Fruit fly (Drosophila melanogaster): ENCODE data around the gene Phf5a.

Phf5a gene

dm6 chr2L:6490783-6491249, at the start of gene Phf5a, which contains the start of gene CG31638:
TSS of gene Phf5a (minus strand) at chr2L:6490843.
TSS of gene CG31638 (plus strand) at chr2L:6491061.
- TF ChIP-seq CG8159 (tag; optimal IDR thresholded peaks at IDR 0.05) = peak; percentile 92
- peak; percentile 94 for TF ChIP-seq rn (GFP tag; IDR thresholded peaks at IDR 0.05)
- peak; percentile 95 for TF ChIP-seq Ets98B (GFP tag; IDR thresholded peaks at IDR 0.05)
- TF ChIP-seq Pif1A (GFP tag; optimal IDR thresholded peaks at IDR 0.05) = no peak
- peak; percentile 94 for TF ChIP-seq CG15710 (tag; optimal IDR thresholded peaks at IDR 0.05)
- peak; percentile 96 for TF ChIP-seq CG32121 (GFP tag; IDR thresholded peaks at IDR 0.05)
- TF ChIP-seq CG4496 (GFP tag; IDR thresholded peaks at IDR 0.05) = peak; percentile 94
- peak; percentile 73 for TF ChIP-seq gl (tag; optimal IDR thresholded peaks at IDR 0.05)
- peak; percentile 71 for TF ChIP-seq CG34367 (tag; optimal IDR thresholded peaks at IDR 0.05)
- no peak for TF ChIP-seq CG14655 (GFP tag; optimal IDR thresholded peaks at IDR 0.05)
- no peak for TF ChIP-seq Pif1B (GFP tag; optimal IDR thresholded peaks at IDR 0.05)
- TF ChIP-seq CG10348 (GFP tag; IDR thresholded peaks at IDR 0.05) = no peak
- no peak for TF ChIP-seq CG12605 (GFP tag; IDR thresholded peaks at IDR 0.05)
- TF ChIP-seq D1 (tag; optimal IDR thresholded peaks at IDR 0.05) = no peak
- peak; percentile 93 for TF ChIP-seq fd96Ca (GFP tag; IDR thresholded peaks at IDR 0.05)
- peak; percentile 84 for TF ChIP-seq Snoo (tag; optimal IDR thresholded peaks at IDR 0.05)
- TF ChIP-seq CG9948 (tag; optimal IDR thresholded peaks at IDR 0.05) = peak; percentile 93
- peak; percentile 85 for TF ChIP-seq CG8301 (tag; optimal IDR thresholded peaks at IDR 0.05)
- TF ChIP-seq CG17806 (tag; optimal IDR thresholded peaks at IDR 0.05) = peak; percentile 95
- TF ChIP-seq EcR (GFP tag; optimal IDR thresholded peaks at IDR 0.05) = peak; percentile 16
- no peak for TF ChIP-seq CG13204 (GFP tag; optimal IDR thresholded peaks at IDR 0.05)

- no peak for TF ChIP-seq CG10348 (GFP tag; IDR thresholded peaks at IDR 0.05)
These were observed 49.2 kb upstream of the Phf5a start for dm6 chr2L:6539623-6540381.

dm6 chr2L:6536044-6536581, 45.5 kb upstream of the Phf5a start:
- TF ChIP-seq CG32121 (GFP tag; IDR thresholded peaks at IDR 0.05) = no peak
- peak; percentile 3 for TF ChIP-seq EcR (GFP tag; optimal IDR thresholded peaks at IDR 0.05)
- TF ChIP-seq Snoo (tag; optimal IDR thresholded peaks at IDR 0.05) = no peak
- TF ChIP-seq CG8159 (tag; optimal IDR thresholded peaks at IDR 0.05) = no peak

dm6 chr2L:6534125-6534815, 43.6 kb upstream of the Phf5a start:
- no peak for TF ChIP-seq rn (GFP tag; IDR thresholded peaks at IDR 0.05)
- no peak for TF ChIP-seq Pif1A (GFP tag; optimal IDR thresholded peaks at IDR 0.05)
- TF ChIP-seq CG15710 (tag; optimal IDR thresholded peaks at IDR 0.05) = no peak
- TF ChIP-seq D1 (tag; optimal IDR thresholded peaks at IDR 0.05) = no peak
- TF ChIP-seq EcR (GFP tag; optimal IDR thresholded peaks at IDR 0.05) = no peak
- TF ChIP-seq Ets98B (GFP tag; IDR thresholded peaks at IDR 0.05) = no peak
- no peak for TF ChIP-seq CG12605 (GFP tag; IDR thresholded peaks at IDR 0.05)
- no peak for TF ChIP-seq Pif1B (GFP tag; optimal IDR thresholded peaks at IDR 0.05)
- no peak for TF ChIP-seq CG13204 (GFP tag; optimal IDR thresholded peaks at IDR 0.05)
- no peak for TF ChIP-seq CG8159 (tag; optimal IDR thresholded peaks at IDR 0.05)
- no peak for TF ChIP-seq CG17806 (tag; optimal IDR thresholded peaks at IDR 0.05)
- TF ChIP-seq CG9948 (tag; optimal IDR thresholded peaks at IDR 0.05) = no peak
- no peak for TF ChIP-seq CG8301 (tag; optimal IDR thresholded peaks at IDR 0.05)
- no peak for TF ChIP-seq CG4496 (GFP tag; IDR thresholded peaks at IDR 0.05)
- no peak for TF ChIP-seq CG32121 (GFP tag; IDR thresholded peaks at IDR 0.05)
- TF ChIP-seq CG34367 (tag; optimal IDR thresholded peaks at IDR 0.05) = no peak

dm6 chr2L:6533719-6534118, 43.1 kb upstream of the Phf5a start:
- TF ChIP-seq CG13204 (GFP tag; optimal IDR thresholded peaks at IDR 0.05) (peak; percentile 0), Snoo (tag; optimal IDR thresholded peaks at IDR 0.05) (no peak)

- TF ChIP-seq Pif1A (GFP tag; optimal IDR thresholded peaks at IDR 0.05) = no peak
- no peak for TF ChIP-seq CG17806 (tag; optimal IDR thresholded peaks at IDR 0.05)
- no peak for TF ChIP-seq EcR (GFP tag; optimal IDR thresholded peaks at IDR 0.05)
- TF ChIP-seq CG8159 (tag; optimal IDR thresholded peaks at IDR 0.05) = no peak
- TF ChIP-seq CG4496 (GFP tag; IDR thresholded peaks at IDR 0.05) = no peak
- no peak for TF ChIP-seq CG8301 (tag; optimal IDR thresholded peaks at IDR 0.05)
- TF ChIP-seq rn (GFP tag; IDR thresholded peaks at IDR 0.05) = no peak
- TF ChIP-seq CG13204 (GFP tag; optimal IDR thresholded peaks at IDR 0.05) = no peak
- no peak for TF ChIP-seq CG32121 (GFP tag; IDR thresholded peaks at IDR 0.05)
- TF ChIP-seq Pif1B (GFP tag; optimal IDR thresholded peaks at IDR 0.05) = no peak
- no peak for TF ChIP-seq Snoo (tag; optimal IDR thresholded peaks at IDR 0.05)
- no peak for TF ChIP-seq gl (tag; optimal IDR thresholded peaks at IDR 0.05)
These were observed 42.3 kb upstream of the Phf5a start for dm6 chr2L:6532977-6533376.

Measured in whole organism, pupa.